Fruit fly (Drosophila melanogaster): ENCODE measurements around the gene jp.
A peak's percentile ranks its signal among the peaks of the same experiment; 100 is the strongest.

jp gene

DNA sequence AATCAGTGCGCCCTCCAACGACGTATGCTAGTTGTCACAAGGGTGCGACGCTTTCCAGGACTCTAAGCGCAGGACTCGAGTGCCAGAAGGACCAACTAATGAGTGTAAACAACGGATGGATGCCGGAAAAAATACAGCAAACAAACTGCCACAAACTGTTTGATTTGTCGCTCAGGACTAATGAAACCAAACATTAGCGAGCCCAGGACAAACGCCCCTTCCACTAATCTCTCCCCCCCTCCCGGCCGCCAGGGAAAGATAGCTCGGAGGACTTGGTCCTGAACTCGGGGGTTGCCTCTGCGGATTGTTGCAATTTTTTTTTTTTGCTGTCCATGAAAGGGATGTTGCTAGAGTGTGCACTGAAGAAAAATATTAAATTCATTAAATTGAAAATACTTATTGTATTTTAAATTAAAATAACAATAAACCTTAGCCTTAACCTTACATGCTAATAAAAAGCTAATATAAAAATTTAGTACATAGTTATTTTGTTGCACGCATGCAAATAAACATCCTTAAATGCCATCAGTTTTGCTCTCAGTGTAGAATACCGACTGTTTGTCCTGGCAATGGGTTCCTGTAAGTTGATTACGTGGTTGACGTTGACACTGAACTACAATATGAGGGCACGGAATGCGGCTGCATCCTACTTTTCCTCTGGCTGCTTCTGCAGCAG, 28.2 kb upstream of the jp start (continued):
- peak; percentile 43 for TF ChIP-seq CG8359 (GFP tag; optimal IDR thresholded peaks at IDR 0.05; ENCODE audit: borderline replicate concordance)
- no peak for TF ChIP-seq ase (GFP tag; IDR thresholded peaks at IDR 0.05)
- TF ChIP-seq HHEX (GFP tag; optimal IDR thresholded peaks at IDR 0.05): no peak
- TF ChIP-seq Oaz (GFP tag; IDR thresholded peaks at IDR 0.05): no peak
- no peak for TF ChIP-seq jigr1 (GFP tag; IDR thresholded peaks at IDR 0.05)
- TF ChIP-seq CG7745 (tag; optimal IDR thresholded peaks at IDR 0.05): no peak
- no peak for TF ChIP-seq sug (tag; optimal IDR thresholded peaks at IDR 0.05)
- TF ChIP-seq gem (tag; optimal IDR thresholded peaks at IDR 0.05): peak; percentile 73
- peak; percentile 18 for TF ChIP-seq Hsf (GFP tag; optimal IDR thresholded peaks at IDR 0.05)
- no peak for TF ChIP-seq CG12744 (GFP tag; optimal IDR thresholded peaks at IDR 0.05)
- no peak for TF ChIP-seq danr (GFP tag; IDR thresholded peaks at IDR 0.05)
- no peak for TF ChIP-seq zen2 (GFP tag; IDR thresholded peaks at IDR 0.05; ENCODE audit: partially characterized antibody)
- TF ChIP-seq CG31365 (tag; optimal IDR thresholded peaks at IDR 0.05): no peak
- TF ChIP-seq CG5953 (GFP tag; IDR thresholded peaks at IDR 0.05): no peak
- TF ChIP-seq CG6765 (GFP tag; optimal IDR thresholded peaks at IDR 0.05): no peak
- no peak for TF ChIP-seq Ets97D (GFP tag; optimal IDR thresholded peaks at IDR 0.05)
- no peak for TF ChIP-seq CG4282 (GFP tag; optimal IDR thresholded peaks at IDR 0.05)
- no peak for TF ChIP-seq pho (GFP tag; optimal IDR thresholded peaks at IDR 0.05)
- TF ChIP-seq lola (GFP tag; optimal IDR thresholded peaks at IDR 0.05): peak in 1 of 3 experiments; percentile 86
- TF ChIP-seq hth (optimal IDR thresholded peaks at IDR 0.05): no peak
- peak; percentile 23 for TF ChIP-seq CG33557 (GFP tag; optimal IDR thresholded peaks at IDR 0.05)
- peak; percentile 80 for TF ChIP-seq CG17829 (tag; optimal IDR thresholded peaks at IDR 0.05)
- no peak for TF ChIP-seq CG7928 (GFP tag; optimal IDR thresholded peaks at IDR 0.05)
- TF ChIP-seq Sox100B (GFP tag; optimal IDR thresholded peaks at IDR 0.05): peak; percentile 48
- TF ChIP-seq CG34422 (GFP tag; IDR thresholded peaks at IDR 0.05): peak; percentile 51; the same call in 1 of the 3 replicates
- TF ChIP-seq NC2β (GFP tag; optimal IDR thresholded peaks at IDR 0.05): no peak
- TF ChIP-seq CG31441 (GFP tag; IDR thresholded peaks at IDR 0.05): peak; percentile 68; the same call in 1 of the 2 replicates
- no peak for TF ChIP-seq ro (GFP tag; IDR thresholded peaks at IDR 0.05)
- TF ChIP-seq Mad (GFP tag; optimal IDR thresholded peaks at IDR 0.05): no peak
- no peak for TF ChIP-seq kay (GFP tag; optimal IDR thresholded peaks at IDR 0.05)
- TF ChIP-seq CG1603 (tag; optimal IDR thresholded peaks at IDR 0.05): peak; percentile 11
- TF ChIP-seq HLH4C (GFP tag; IDR thresholded peaks at IDR 0.05; ENCODE audit: partially characterized antibody): no peak
- no peak for TF ChIP-seq Trl (optimal IDR thresholded peaks at IDR 0.05)
- no peak for TF ChIP-seq Trl (GFP tag; optimal IDR thresholded peaks at IDR 0.05)
- no peak for TF ChIP-seq CG17385 (GFP tag; optimal IDR thresholded peaks at IDR 0.05)
- TF ChIP-seq CG7839 (tag; optimal IDR thresholded peaks at IDR 0.05): peak; percentile 61
- no peak for TF ChIP-seq Deaf1 (tag; optimal IDR thresholded peaks at IDR 0.05)
- peak; percentile 37 for TF ChIP-seq CG2875 (GFP tag; optimal IDR thresholded peaks at IDR 0.05)
- TF ChIP-seq CG2678 (tag; optimal IDR thresholded peaks at IDR 0.05): peak; percentile 53
- no peak for TF ChIP-seq ttk (GFP tag; IDR thresholded peaks at IDR 0.05)
- TF ChIP-seq disco-r (GFP tag; optimal IDR thresholded peaks at IDR 0.05): no peak
- 0 out of 2 replicates have a peak, but pooled peaks have one; percentile 14 for TF ChIP-seq H2.0 (GFP tag; IDR thresholded peaks at IDR 0.05)
- TF ChIP-seq dysf (GFP tag; IDR thresholded peaks at IDR 0.05): peak; percentile 38; the same call in 1 of the 3 replicates
- no peak for TF ChIP-seq CG12299 (tag; optimal IDR thresholded peaks at IDR 0.05)
- no peak for TF ChIP-seq gsb (GFP tag; IDR thresholded peaks at IDR 0.05)
- peak; percentile 68 for TF ChIP-seq CG17361 (GFP tag; IDR thresholded peaks at IDR 0.05)
- no peak for TF ChIP-seq CG8089 (GFP tag; optimal IDR thresholded peaks at IDR 0.05)
- TF ChIP-seq CG2116 (GFP tag; optimal IDR thresholded peaks at IDR 0.05): no peak
- no peak for TF ChIP-seq pb (GFP tag; optimal IDR thresholded peaks at IDR 0.05)
- TF ChIP-seq Stat92E (GFP tag; optimal IDR thresholded peaks at IDR 0.05): no peak

Data from whole organism, embryonic.